Worm (Caenorhabditis elegans): ENCODE measurements around the gene gpdh-2.

The gpdh-2 gene

DNA sequence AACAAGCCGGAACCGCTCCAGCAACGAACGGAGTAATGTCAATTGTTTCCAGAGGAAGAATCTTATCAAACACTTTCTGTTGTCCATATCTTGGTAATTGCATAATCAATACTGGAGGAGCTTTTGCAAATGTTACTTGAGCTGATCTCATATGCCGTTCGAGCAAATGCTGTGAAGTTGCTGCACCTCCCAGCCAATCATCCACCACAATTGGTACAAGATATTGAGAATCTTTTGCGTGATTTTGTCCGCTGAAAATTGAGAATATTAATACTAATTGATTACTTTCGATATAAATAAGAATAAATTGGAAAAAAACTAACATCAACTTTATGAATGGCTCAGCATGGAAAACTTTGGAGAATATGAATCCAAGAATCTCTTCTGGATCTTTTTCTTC lies 40.7 kb upstream of the gpdh-2 start:
- TF ChIP-seq elt-2 (tag; optimal IDR thresholded peaks at IDR 0.05) (no peak), hmg-11 (tag; optimal IDR thresholded peaks at IDR 0.05) (no peak), nhr-11 (tag; optimal IDR thresholded peaks at IDR 0.05) (no peak), eor-1 (tag; optimal IDR thresholded peaks at IDR 0.05) (no peak)

DNA sequence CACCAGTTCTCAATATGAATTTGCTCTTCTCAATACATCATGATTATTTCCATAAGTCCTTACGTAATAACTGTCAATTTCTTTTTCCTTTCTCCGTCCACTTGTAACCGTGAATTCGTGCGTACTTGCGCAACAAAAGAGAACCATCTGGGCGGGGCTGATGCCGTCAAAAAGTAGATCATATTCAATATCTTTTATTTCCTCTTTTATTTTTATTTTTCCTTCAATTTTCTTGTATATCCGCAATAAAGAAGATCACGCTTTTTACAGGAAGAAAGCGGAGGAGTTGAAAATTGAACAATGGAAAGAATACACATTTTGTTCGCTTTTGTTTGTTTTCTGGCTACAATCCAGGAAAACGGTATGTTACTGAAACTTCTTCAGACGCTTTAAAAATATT lies 33.9 kb upstream of the gpdh-2 start, which contains the start of gene mam-7:
TSS of gene mam-7 (plus strand) at position 301 of the 400 bp plus-strand sequence.
- TF ChIP-seq ceh-82 (tag; optimal IDR thresholded peaks at IDR 0.05), result no peak
- TF ChIP-seq lsy-12 (tag; optimal IDR thresholded peaks at IDR 0.05), result no peak
- TF ChIP-seq ztf-4 (tag; optimal IDR thresholded peaks at IDR 0.05), result no peak

DNA sequence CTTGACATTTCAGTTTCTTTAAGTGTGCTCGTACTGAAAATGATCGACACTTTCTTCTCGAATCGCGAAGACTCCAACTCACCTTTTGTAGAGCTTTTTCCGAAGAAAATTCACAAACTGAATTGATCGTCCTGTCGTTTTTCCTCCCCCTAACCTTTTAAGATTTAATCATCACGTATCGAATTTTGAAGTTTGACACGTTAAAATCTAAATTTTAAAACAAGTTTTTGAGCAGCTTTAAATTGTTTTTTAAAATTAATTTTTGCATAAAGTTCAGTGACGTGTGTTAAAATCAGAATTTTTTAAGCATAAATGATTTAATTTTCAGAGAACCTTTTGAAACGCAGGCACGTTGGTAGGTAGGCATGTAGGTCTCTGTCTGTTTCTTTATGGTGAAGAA lies 32.3 kb upstream of the gpdh-2 start, which contains the start of gene alg-4:
TSS of gene alg-4 (minus strand) at position 101 of the 400 bp plus-strand sequence.
- TF ChIP-seq fos-1 (tag; optimal IDR thresholded peaks at IDR 0.05) (no peak), ztf-4 (tag; optimal IDR thresholded peaks at IDR 0.05) (no peak), pha-4 (tag; optimal IDR thresholded peaks at IDR 0.05) (no peak)

DNA sequence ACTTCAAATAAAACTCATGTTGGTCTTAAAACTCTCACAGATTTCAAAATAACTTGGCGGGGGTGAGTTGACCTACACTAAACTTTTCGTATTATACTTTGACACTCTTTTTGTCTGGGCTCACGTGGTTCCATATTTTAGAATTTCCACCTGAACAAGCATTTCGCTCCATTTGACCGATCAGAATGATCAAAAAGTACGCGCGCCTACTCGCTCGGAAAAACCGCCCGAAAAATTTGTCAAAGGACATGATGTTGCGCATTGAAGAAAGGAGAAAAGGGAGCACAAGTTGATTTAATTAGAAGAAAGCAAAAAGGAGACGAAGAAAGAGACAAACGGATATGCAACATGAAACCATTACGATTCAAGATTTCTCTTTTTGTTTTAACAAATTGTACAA lies 27.3 kb upstream of the gpdh-2 start:
- no peak for TF ChIP-seq elt-3 (tag; optimal IDR thresholded peaks at IDR 0.05)
- no peak for TF ChIP-seq ceh-28 (tag; optimal IDR thresholded peaks at IDR 0.05)
- TF ChIP-seq mdl-1 (tag; optimal IDR thresholded peaks at IDR 0.05), result no peak
- TF ChIP-seq fkh-10 (GFP tag; optimal IDR thresholded peaks at IDR 0.05), result peak; percentile 36

DNA sequence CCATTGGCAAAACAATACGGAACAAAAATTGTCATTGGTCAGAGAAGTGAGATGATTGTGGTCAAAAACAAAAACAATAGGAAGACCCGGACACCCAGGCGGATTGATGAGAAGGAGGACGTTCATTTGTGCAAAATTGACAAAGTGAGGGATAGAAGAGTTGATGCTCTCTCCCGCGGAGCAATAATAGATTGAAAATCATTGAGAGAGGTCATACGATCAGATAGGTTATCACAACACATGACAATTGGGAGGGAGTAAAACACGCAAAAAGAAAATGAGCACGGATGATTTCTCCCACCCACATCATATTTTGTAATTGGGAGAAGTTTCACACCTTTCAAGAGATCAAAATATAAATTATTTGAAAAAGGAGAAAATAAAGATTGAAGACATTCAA lies 26.6 kb upstream of the gpdh-2 start:
- TF ChIP-seq nhr-67 (tag; optimal IDR thresholded peaks at IDR 0.05) (no peak), egl-5 (tag; optimal IDR thresholded peaks at IDR 0.05) (peak; percentile 32), ztf-11 (tag; optimal IDR thresholded peaks at IDR 0.05) (no peak), tbx-2 (tag; optimal IDR thresholded peaks at IDR 0.05) (no peak)

DNA sequence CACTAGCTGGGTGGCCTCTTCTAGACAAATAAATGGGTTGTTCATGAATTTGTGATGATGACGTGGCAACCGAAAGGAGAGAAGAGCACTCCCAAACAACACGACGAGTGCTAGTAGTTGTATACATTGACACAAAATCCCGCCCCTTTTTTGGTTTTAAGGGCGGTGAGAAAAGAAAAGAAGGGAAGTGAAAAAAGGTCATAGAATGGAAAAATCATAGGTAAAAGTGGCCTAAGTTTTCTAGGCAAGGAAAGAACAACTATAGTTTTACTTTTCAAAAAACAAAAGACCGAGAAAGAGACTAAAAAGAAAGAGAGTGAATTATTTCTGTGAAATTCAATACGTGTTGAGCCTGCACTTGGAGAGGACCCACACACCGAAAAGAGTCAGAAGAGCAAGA lies 19.8 kb upstream of the gpdh-2 start, which contains the start of gene ZK757.2:
TSS of gene ZK757.2 (minus strand) at position 101 of the 400 bp plus-strand sequence.
- no peak for TF ChIP-seq R02D3.7 (tag; optimal IDR thresholded peaks at IDR 0.05)
- no peak for TF ChIP-seq jun-1 (tag; optimal IDR thresholded peaks at IDR 0.05)
- no peak for TF ChIP-seq ztf-4 (tag; optimal IDR thresholded peaks at IDR 0.05)
- no peak for TF ChIP-seq nhr-11 (tag; optimal IDR thresholded peaks at IDR 0.05)
- no peak for TF ChIP-seq egl-5 (tag; optimal IDR thresholded peaks at IDR 0.05)
- no peak for TF ChIP-seq elt-2 (tag; optimal IDR thresholded peaks at IDR 0.05)
- no peak for TF ChIP-seq sea-2 (GFP tag; optimal IDR thresholded peaks at IDR 0.05)
- no peak for TF ChIP-seq nhr-28 (tag; optimal IDR thresholded peaks at IDR 0.05)
- no peak for TF ChIP-seq nhr-43 (tag; optimal IDR thresholded peaks at IDR 0.05; ENCODE audit: poor library complexity, severe bottlenecking)
- no peak for TF ChIP-seq ceh-9 (tag; optimal IDR thresholded peaks at IDR 0.05)
- no peak for TF ChIP-seq ceh-82 (tag; optimal IDR thresholded peaks at IDR 0.05)
- no peak for TF ChIP-seq lin-15B (tag; optimal IDR thresholded peaks at IDR 0.05)

DNA sequence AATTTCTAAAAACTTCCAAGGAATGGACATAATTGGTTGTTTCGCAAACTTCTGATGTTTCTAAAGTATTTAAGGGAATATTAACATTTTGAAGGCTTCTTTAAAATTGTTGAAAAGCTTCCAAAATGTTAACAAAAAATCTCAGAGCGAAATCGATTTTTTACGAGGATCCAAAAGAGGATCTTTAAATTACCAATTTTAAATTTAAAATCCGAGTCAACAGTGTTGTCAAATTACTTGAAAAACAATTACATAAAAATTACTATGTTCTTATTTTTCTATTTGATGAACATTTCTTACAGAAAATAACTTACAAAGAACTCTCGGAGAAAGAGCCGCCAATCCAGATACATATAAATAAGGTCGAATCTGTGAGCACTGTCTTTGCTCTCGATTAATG lies 18.0 kb upstream of the gpdh-2 start, which contains the start of gene ZK757.10:
TSS of gene ZK757.10 (plus strand) at position 301 of the 400 bp plus-strand sequence.
- TF ChIP-seq tbx-2 (tag; optimal IDR thresholded peaks at IDR 0.05) (no peak), elt-3 (tag; optimal IDR thresholded peaks at IDR 0.05) (no peak), pha-4 (tag; optimal IDR thresholded peaks at IDR 0.05) (no peak), nhr-237 (tag; optimal IDR thresholded peaks at IDR 0.05) (no peak), R02D3.7 (tag; optimal IDR thresholded peaks at IDR 0.05) (no peak), lsy-12 (tag; optimal IDR thresholded peaks at IDR 0.05) (no peak), ceh-16 (tag; optimal IDR thresholded peaks at IDR 0.05) (no peak), ceh-9 (tag; optimal IDR thresholded peaks at IDR 0.05) (no peak)

DNA sequence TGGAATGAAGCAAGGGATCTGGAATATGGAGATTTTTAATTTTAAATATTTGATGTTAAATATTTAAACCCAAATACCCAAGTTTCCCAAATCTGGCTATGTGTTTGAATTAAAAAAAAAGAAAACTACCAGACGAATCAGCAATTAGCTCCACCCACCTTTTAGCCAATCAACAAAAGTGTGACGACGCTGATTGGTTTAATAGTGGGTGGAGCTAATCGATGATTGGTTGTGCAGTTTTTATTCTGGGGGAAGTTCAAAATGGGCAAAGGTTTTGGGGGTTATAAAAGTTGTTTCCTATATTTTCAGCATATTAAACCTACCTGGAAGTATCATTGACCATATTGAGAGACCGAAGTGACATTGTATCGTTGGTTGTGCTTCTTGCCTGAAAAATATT lies 15.5 kb upstream of the gpdh-2 start:
- TF ChIP-seq elt-1 (tag; optimal IDR thresholded peaks at IDR 0.05) (no peak), pha-4 (tag; optimal IDR thresholded peaks at IDR 0.05) (no peak), ZK546.5 (tag; optimal IDR thresholded peaks at IDR 0.05) (no peak), nfya-1 (tag; optimal IDR thresholded peaks at IDR 0.05; ENCODE audit: insufficient read depth) (peak; percentile 85), tbx-2 (tag; optimal IDR thresholded peaks at IDR 0.05) (no peak), sea-2 (GFP tag; optimal IDR thresholded peaks at IDR 0.05) (no peak)

All from whole organism, L3 larva.